Fruit fly (Drosophila melanogaster) whole organism, embryonic: ENCODE measurements around the gene CG13314.

Source experiments
- Abd-B ChIP-seq: fragments of 200-800 bp; sonication (Bioruptor generic); optimal IDR thresholded peaks from 2 replicates; lab custom pipeline; 2018; ENCODE audit warnings: missing biosample characterization, mild to moderate bottlenecking, missing genetic modification characterization, moderate library complexity
- Awh ChIP-seq: fragments of 200-800 bp; sonication (Bioruptor generic); IDR thresholded peaks from 2 replicates; pipeline ENCODE4, ENCODE4 v1.3.6; 2022; ENCODE audit warnings: missing biosample characterization, missing genetic modification characterization
- CG11695 ChIP-seq: fragments of 200-800 bp; sonication (Bioruptor generic); IDR thresholded peaks from 3 replicates; pipeline ENCODE4 v1.3.6; 2022; ENCODE audit warnings: missing biosample characterization, missing genetic modification characterization
- CG11723 ChIP-seq: fragments of 200-800 bp; sonication (Bioruptor generic); optimal IDR thresholded peaks from 2 replicates; lab custom pipeline; 2017; ENCODE audit warnings: missing biosample characterization, mild to moderate bottlenecking, missing genetic modification characterization
- CG12219 ChIP-seq: fragments of 200-800 bp; sonication (Bioruptor generic); optimal IDR thresholded peaks from 3 replicates; lab custom pipeline; 2018; ENCODE audit warnings: missing biosample characterization, mild to moderate bottlenecking, missing genetic modification characterization
- CG13624 ChIP-seq: fragments of 200-800 bp; sonication (Bioruptor generic); optimal IDR thresholded peaks from 2 replicates; lab custom pipeline; 2016; ENCODE audit warnings: missing biosample characterization, missing genetic modification characterization
- CG13775 ChIP-seq: fragments of 200-800 bp; sonication (Bioruptor generic); optimal IDR thresholded peaks from 3 replicates; lab custom pipeline; 2017; ENCODE audit warnings: missing biosample characterization, mild to moderate bottlenecking, missing genetic modification characterization
- CG15696 ChIP-seq: fragments of 200-800 bp; sonication (Bioruptor generic); optimal IDR thresholded peaks from 2 replicates; lab custom pipeline; 2019; ENCODE audit warnings: missing biosample characterization, mild to moderate bottlenecking, missing genetic modification characterization, moderate library complexity
- CG16863 ChIP-seq: fragments of 200-800 bp; sonication (Bioruptor generic); optimal IDR thresholded peaks from 3 replicates; lab custom pipeline; 2016; ENCODE audit warnings: missing biosample characterization, missing genetic modification characterization
- CG17328 ChIP-seq: fragments of 200-800 bp; sonication (Bioruptor generic); IDR thresholded peaks from 2 replicates; pipeline ENCODE4 v1.3.6; 2022; ENCODE audit warnings: missing biosample characterization, missing genetic modification characterization
- CG1792 ChIP-seq: fragments of 200-800 bp; sonication (Bioruptor generic); optimal IDR thresholded peaks from 2 replicates; lab custom pipeline; 2016; ENCODE audit warnings: missing biosample characterization, missing genetic modification characterization
- CG2678 ChIP-seq: fragments of 200-800 bp; sonication (Bioruptor generic); optimal IDR thresholded peaks from 3 replicates; lab custom pipeline; 2019; ENCODE audit warnings: missing biosample characterization, mild to moderate bottlenecking, missing genetic modification characterization, moderate library complexity
- CG3281 ChIP-seq: fragments of 200-800 bp; sonication (Bioruptor generic); optimal IDR thresholded peaks from 3 replicates; lab custom pipeline; 2017; ENCODE audit warnings: missing biosample characterization, mild to moderate bottlenecking, missing genetic modification characterization
- CG4360 ChIP-seq: fragments of 200-800 bp; sonication (Bioruptor generic); IDR thresholded peaks from 2 replicates; pipeline ENCODE4 v1.3.6; 2022; ENCODE audit warnings: missing biosample characterization, missing genetic modification characterization
- CG4854 ChIP-seq: fragments of 200-800 bp; sonication (Bioruptor generic); optimal IDR thresholded peaks from 2 replicates; lab custom pipeline; 2016; ENCODE audit warnings: missing biosample characterization, missing genetic modification characterization, inconsistent platforms
- CG6175 ChIP-seq: fragments of 200-800 bp; sonication (Bioruptor generic); IDR thresholded peaks from 3 replicates; pipeline ENCODE4 v1.3.6; 2022; ENCODE audit warnings: missing biosample characterization, missing genetic modification characterization
- CG8388 ChIP-seq: fragments of 200-800 bp; sonication (Bioruptor generic); optimal IDR thresholded peaks from 2 replicates; lab custom pipeline; 2019; ENCODE audit warnings: missing biosample characterization, mild to moderate bottlenecking, missing genetic modification characterization, moderate library complexity
- CG8944 ChIP-seq: fragments of 200-800 bp; sonication (Bioruptor generic); optimal IDR thresholded peaks from 3 replicates; lab custom pipeline; 2016; ENCODE audit warnings: missing biosample characterization, missing genetic modification characterization
- CG9437 ChIP-seq: fragments of 200-800 bp; sonication (Bioruptor generic); optimal IDR thresholded peaks from 2 replicates; lab custom pipeline; 2018; ENCODE audit warnings: missing biosample characterization, mild to moderate bottlenecking, missing genetic modification characterization
- CG9609 ChIP-seq: fragments of 200-800 bp; sonication (Bioruptor generic); optimal IDR thresholded peaks from 3 replicates; lab custom pipeline; 2016; ENCODE audit warnings: missing biosample characterization, missing genetic modification characterization
- Dad ChIP-seq: fragments of 200-800 bp; sonication (Bioruptor generic); optimal IDR thresholded peaks from 3 replicates; lab custom pipeline; 2016; ENCODE audit warnings: missing biosample characterization, missing genetic modification characterization
- Elba2 ChIP-seq: fragments of 200-800 bp; sonication (Bioruptor generic); optimal IDR thresholded peaks from 3 replicates; lab custom pipeline; 2016; ENCODE audit warnings: missing biosample characterization, missing genetic modification characterization
- Ets65A ChIP-seq: fragments of 200-800 bp; sonication (Bioruptor generic); peaks from one replicate; lab custom pipeline; 2016; ENCODE audit warnings: missing biosample characterization, missing genetic modification characterization
- Ets97D ChIP-seq: fragments of 200-800 bp; sonication (Bioruptor generic); optimal IDR thresholded peaks from 3 replicates; lab custom pipeline; 2016; ENCODE audit warnings: missing biosample characterization, missing genetic modification characterization
- HHEX ChIP-seq: fragments of 200-800 bp; sonication (Bioruptor generic); optimal IDR thresholded peaks from 3 replicates; lab custom pipeline; 2017; ENCODE audit warnings: missing biosample characterization, mild to moderate bottlenecking, missing genetic modification characterization, missing genetic modification reagents
- HmgD ChIP-seq: fragments of 200-800 bp; sonication (Bioruptor generic); optimal IDR thresholded peaks from 3 replicates; lab custom pipeline; 2016; ENCODE audit warnings: missing biosample characterization, missing genetic modification characterization
- MBD-R2 ChIP-seq: fragments of 200-800 bp; sonication (Bioruptor generic); IDR thresholded peaks from 2 replicates; pipeline ENCODE4 v1.3.6; 2022; ENCODE audit warnings: missing biosample characterization, missing genetic modification characterization
- Max ChIP-seq: fragments of 200-800 bp; sonication (Bioruptor generic); optimal IDR thresholded peaks from 2 replicates; lab custom pipeline; 2016; ENCODE audit warnings: missing biosample characterization, mild to moderate bottlenecking, missing genetic modification characterization
- NC2α ChIP-seq: fragments of 200-800 bp; sonication (Bioruptor generic); optimal IDR thresholded peaks from 2 replicates; lab custom pipeline; 2016; ENCODE audit warnings: missing biosample characterization, missing genetic modification characterization
- PHDP ChIP-seq: fragments of 200-800 bp; sonication (Bioruptor generic); optimal IDR thresholded peaks from 3 replicates; lab custom pipeline; 2018; ENCODE audit warnings: missing biosample characterization, mild to moderate bottlenecking, missing genetic modification characterization, moderate library complexity
- Ptx1 ChIP-seq: fragments of 200-800 bp; sonication (Bioruptor generic); IDR thresholded peaks from 2 replicates; pipeline ENCODE4 v1.3.6; 2022; ENCODE audit warnings: missing biosample characterization, missing genetic modification characterization
- Sox100B ChIP-seq: fragments of 200-800 bp; sonication (Bioruptor generic); optimal IDR thresholded peaks from 3 replicates; lab custom pipeline; 2018; ENCODE audit warnings: missing biosample characterization, mild to moderate bottlenecking, missing genetic modification characterization
- Sry-δ ChIP-seq: fragments of 200-800 bp; sonication (Bioruptor generic); optimal IDR thresholded peaks from 2 replicates; lab custom pipeline; 2016; ENCODE audit warnings: missing biosample characterization, missing genetic modification characterization
- Xrp1 ChIP-seq: fragments of 200-800 bp; sonication (Bioruptor generic); IDR thresholded peaks from 2 replicates; pipeline ENCODE4 v1.3.6; 2022; ENCODE audit warnings: missing biosample characterization, missing genetic modification characterization
- al ChIP-seq: fragments of 200-800 bp; sonication (Bioruptor generic); IDR thresholded peaks from 2 replicates; pipeline ENCODE4 v1.3.6; 2022; ENCODE audit warnings: missing biosample characterization, missing genetic modification characterization
- ase ChIP-seq: fragments of 200-800 bp; sonication (Bioruptor generic); IDR thresholded peaks from 3 replicates; pipeline ENCODE4 v1.3.6; 2022; ENCODE audit warnings: missing biosample characterization, missing genetic modification characterization
- bigmax ChIP-seq: fragments of 200-800 bp; sonication (Bioruptor generic); optimal IDR thresholded peaks from 2 replicates; lab custom pipeline; 2018; ENCODE audit warnings: missing biosample characterization, mild to moderate bottlenecking, missing genetic modification characterization
- bsh ChIP-seq, 2 experiments: fragments of 200-800 bp; sonication (Bioruptor generic); optimal IDR thresholded peaks; 2 replicates each; lab custom pipeline; 2017 to 2018; ENCODE audit warnings: mild to moderate bottlenecking in 2 of 2, missing biosample characterization in 2 of 2, missing genetic modification characterization in 2 of 2, moderate library complexity in 1 of 2
- esg ChIP-seq: fragments of 200-800 bp; sonication (Bioruptor generic); conservative IDR thresholded peaks from 2 replicates; pipeline ENCODE4 v1.3.6; 2022; ENCODE audit warnings: missing biosample characterization, missing genetic modification characterization
- gce ChIP-seq: fragments of 200-800 bp; sonication (Bioruptor generic); IDR thresholded peaks from 3 replicates; pipeline ENCODE4 v1.3.6; 2022; ENCODE audit warnings: missing biosample characterization, missing genetic modification characterization
- gsb-n ChIP-seq: fragments of 200-800 bp; sonication (Bioruptor generic); optimal IDR thresholded peaks from 3 replicates; lab custom pipeline; 2018; ENCODE audit warnings: missing biosample characterization, mild to moderate bottlenecking, missing genetic modification characterization
- jumu ChIP-seq: fragments of 200-800 bp; sonication (Bioruptor generic); optimal IDR thresholded peaks from 3 replicates; lab custom pipeline; 2016; ENCODE audit warnings: missing biosample characterization, missing genetic modification characterization
- mam ChIP-seq: fragments of 200-800 bp; sonication (Bioruptor generic); optimal IDR thresholded peaks from 3 replicates; lab custom pipeline; 2016; ENCODE audit warnings: missing biosample characterization, missing genetic modification characterization
- nmo ChIP-seq: fragments of 200-800 bp; sonication (Bioruptor generic); optimal IDR thresholded peaks from 2 replicates; lab custom pipeline; 2018; ENCODE audit warnings: missing biosample characterization, mild to moderate bottlenecking, missing genetic modification characterization, moderate library complexity
- pho ChIP-seq: fragments of 200-800 bp; sonication (Bioruptor generic); optimal IDR thresholded peaks from 2 replicates; lab custom pipeline; 2016; ENCODE audit warnings: missing biosample characterization, missing genetic modification characterization
- scrt ChIP-seq: fragments of 200-800 bp; sonication (Bioruptor generic); optimal IDR thresholded peaks from 2 replicates; lab custom pipeline; 2018; ENCODE audit warnings: missing biosample characterization, mild to moderate bottlenecking, missing genetic modification characterization, moderate library complexity
- so ChIP-seq: fragments of 200-800 bp; sonication (Bioruptor generic); IDR thresholded peaks from 3 replicates; pipeline ENCODE4 v1.3.6; 2022; ENCODE audit warnings: missing biosample characterization, missing genetic modification characterization
- tll ChIP-seq, 2 experiments: fragments of 200-800 bp in 1 of 2; fragments of >200 bp in 1 of 2; sonication (Bioruptor generic) in 1 of 2; optimal IDR thresholded peaks; 2 replicates each; lab custom pipeline; 2017 to 2019; ENCODE audit warnings: missing biosample characterization in 2 of 2, missing genetic modification characterization in 2 of 2, mild to moderate bottlenecking in 1 of 2, moderate library complexity in 1 of 2
- vnd ChIP-seq: fragments of 200-800 bp; sonication (Bioruptor generic); IDR thresholded peaks from 3 replicates; pipeline ENCODE4 v1.3.6; 2022; ENCODE audit warnings: missing biosample characterization, missing genetic modification characterization; ENCODE audit not compliant: partially characterized antibody
- vvl ChIP-seq: fragments of 200-800 bp; sonication (Bioruptor generic); IDR thresholded peaks from 2 replicates; pipeline ENCODE4 v1.3.6; 2022; ENCODE audit warnings: missing biosample characterization, missing genetic modification characterization
- yki ChIP-seq: fragments of >200 bp; optimal IDR thresholded peaks from 3 replicates; lab custom pipeline; 2018

The CG13314 gene

dm6 chr3L:9023627-9024026 is 42.0 kb downstream of the CG13314 start (continued):
- TF ChIP-seq CG15696 (tag; lab: Kevin White, UChicago) (peak; percentile 94), ase (GFP tag; lab: Robert Waterston, UW) (no peak), HHEX (GFP tag; lab: Kevin White, UChicago) (peak; percentile 20), bigmax (GFP tag; lab: Kevin White, UChicago) (no peak), CG4854 (GFP tag; lab: Kevin White, UChicago) (peak; percentile 29), scrt (GFP tag; lab: Kevin White, UChicago) (peak; percentile 36), bsh (GFP tag; optimal IDR thresholded peaks at IDR 0.05; lab: Kevin White, UChicago) (peak in 1 of 2 experiments; percentile 77), CG3281 (GFP tag; lab: Kevin White, UChicago) (peak; percentile 35), CG6175 (no peak), Ptx1 (GFP tag; lab: Robert Waterston, UW) (peak; percentile 42; the same call in 1 of the 2 replicates), nmo (GFP tag; lab: Kevin White, UChicago) (peak; percentile 83), CG2678 (tag; lab: Kevin White, UChicago) (peak; percentile 71), CG12219 (GFP tag; lab: Kevin White, UChicago) (peak; percentile 38), Ets65A (GFP tag; lab: Kevin White, UChicago) (peak; percentile 96), gce (no peak), gsb-n (peak; percentile 45), NC2α (peak; percentile 60), jumu (GFP tag; lab: Kevin White, UChicago) (peak; percentile 23), CG8388 (GFP tag; lab: Kevin White, UChicago) (peak; percentile 58), Ets97D (peak; percentile 5), CG11695 (GFP tag; lab: Robert Waterston, UW) (peak; percentile 55; the same call in 1 of the 3 replicates), Sox100B (GFP tag; lab: Kevin White, UChicago) (peak; percentile 26), MBD-R2 (GFP tag; lab: Robert Waterston, UW) (0 out of 2 replicates have a peak, but pooled peaks have one; percentile 22), mam (GFP tag; lab: Kevin White, UChicago) (peak; percentile 38), pho (peak; percentile 10), PHDP (tag; lab: Kevin White, UChicago) (peak; percentile 52), Awh (GFP tag; lab: Robert Waterston, UW) (no peak), CG9609 (peak; percentile 58), Sry-δ (peak; percentile 20), CG8944 (GFP tag; lab: Kevin White, UChicago) (peak; percentile 55), Xrp1 (peak; percentile 85), tll (GFP tag; optimal IDR thresholded peaks at IDR 0.05; lab: Kevin White, UChicago) (peak in 1 of 2 experiments; percentile 77), CG13775 (peak; percentile 77), CG13624 (GFP tag; lab: Kevin White, UChicago) (peak; percentile 19), Max (GFP tag; lab: Kevin White, UChicago) (peak; percentile 55), Dad (GFP tag; lab: Kevin White, UChicago) (peak; percentile 40), Abd-B (GFP tag; lab: Kevin White, UChicago) (peak; percentile 45), esg (GFP tag; lab: Robert Waterston, UW) (peak; percentile 24; the same call in 1 of the 2 replicates), CG11723 (GFP tag; lab: Kevin White, UChicago) (peak; percentile 10), CG16863 (peak; percentile 60), Elba2 (GFP tag; lab: Kevin White, UChicago) (peak; percentile 71), vnd (GFP tag; lab: Robert Waterston, UW) (no peak), vvl (GFP tag; lab: Robert Waterston, UW) (peak; percentile 82), HmgD (GFP tag; lab: Kevin White, UChicago) (no peak), CG17328 (GFP tag; lab: Robert Waterston, UW) (peak; percentile 66), CG4360 (GFP tag; lab: Robert Waterston, UW) (no peak), CG9437 (GFP tag; lab: Kevin White, UChicago) (peak; percentile 40), al (GFP tag; lab: Robert Waterston, UW) (0 out of 2 replicates have a peak, but pooled peaks have one; percentile 20), CG1792 (GFP tag; lab: Kevin White, UChicago) (peak; percentile 53), yki (lab: Kevin White, UChicago) (no peak), so (GFP tag; lab: Robert Waterston, UW) (0 out of 3 replicates have a peak, but pooled peaks have one; percentile 21)
